Worm (Caenorhabditis elegans): Measurements from ENCODE around the gene gon-1.

The gon-1 gene

DNA sequence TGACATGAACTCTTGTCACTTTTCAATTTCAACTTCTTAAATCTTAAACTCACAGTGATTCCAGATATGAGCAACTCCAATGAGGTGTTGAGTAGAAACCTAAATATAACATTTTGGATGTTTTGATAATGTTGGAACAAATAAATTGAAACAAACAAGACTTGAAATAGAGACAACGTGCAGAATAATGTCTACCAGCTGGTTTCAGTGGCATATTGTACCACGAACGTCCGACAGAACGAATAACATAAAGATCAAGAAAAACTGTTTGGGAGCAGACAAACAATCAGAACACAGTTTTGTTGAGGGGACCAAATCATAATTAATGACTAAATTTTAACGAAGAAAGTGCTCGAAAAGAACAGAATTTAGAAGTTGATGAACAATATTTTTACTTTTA, at the start of gene gon-1:
Gene gon-1, minus strand, starts transcription at position 101 of the 400 bp plus-strand sequence.
- TF ChIP-seq efl-3 (GFP tag; optimal IDR thresholded peaks at IDR 0.05) (no peak), ceh-90 (tag; optimal IDR thresholded peaks at IDR 0.05) (no peak), nhr-19 (GFP tag; conservative IDR thresholded peaks at IDR 0.05) (no peak), lin-35 (GFP tag; optimal IDR thresholded peaks at IDR 0.05) (no peak), snpc-4 (tag; optimal IDR thresholded peaks at IDR 0.05) (no peak), fkh-4 (tag; optimal IDR thresholded peaks at IDR 0.05; ENCODE audit: borderline replicate concordance) (no peak), hlh-17 (GFP tag; optimal IDR thresholded peaks at IDR 0.05; ENCODE audit: borderline replicate concordance) (no peak), nhr-71 (tag; optimal IDR thresholded peaks at IDR 0.05) (no peak), isw-1 (GFP tag; IDR thresholded peaks at IDR 0.05) (no peak), nhr-90 (tag; optimal IDR thresholded peaks at IDR 0.05; ENCODE audit: poor library complexity) (no peak)

DNA sequence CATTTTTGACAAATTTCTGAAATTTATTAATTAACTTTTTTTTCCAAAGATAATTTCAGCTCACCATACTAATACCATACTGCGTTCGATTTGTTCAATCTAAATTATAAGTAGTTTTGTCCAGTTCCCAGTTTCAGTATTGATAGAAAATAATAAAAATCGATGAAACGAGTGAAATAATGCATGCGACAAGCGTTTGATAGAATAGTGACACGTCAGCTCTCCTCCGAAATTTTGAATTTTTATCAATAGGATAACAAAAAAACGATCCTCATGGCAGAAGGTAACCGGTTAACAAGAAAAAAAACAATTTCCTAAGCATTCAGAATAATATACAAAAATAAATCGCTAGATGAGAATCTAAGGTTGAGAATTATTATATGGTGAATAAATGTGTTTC, 48.5 kb upstream of the gon-1 start, which contains the start of gene C47E12.3:
Gene C47E12.3, minus strand, starts transcription at position 101 of the 400 bp plus-strand sequence.
- TF ChIP-seq egl-27 (tag; optimal IDR thresholded peaks at IDR 0.05): no peak

ce11 chrIV:9998487-9999218, 45.4 kb upstream of the gon-1 start, which contains the start of gene pyp-1:
pyp-1 (minus strand) TSS chrIV:9998925.
- TF ChIP-seq nhr-84 (tag; optimal IDR thresholded peaks at IDR 0.05) (no peak), pqm-1 (tag; optimal IDR thresholded peaks at IDR 0.05) (no peak), nhr-237 (tag; optimal IDR thresholded peaks at IDR 0.05) (no peak), dpl-1 (GFP tag; optimal IDR thresholded peaks at IDR 0.05) (peak in 1 of 3 experiments; percentile 41), ets-5 (GFP tag; IDR thresholded peaks at IDR 0.05) (no peak), sup-37 (GFP tag; optimal IDR thresholded peaks at IDR 0.05) (no peak), sptf-1 (tag; optimal IDR thresholded peaks at IDR 0.05) (no peak), elt-2 (tag; optimal IDR thresholded peaks at IDR 0.05) (peak; percentile 20), nhr-47 (tag; optimal IDR thresholded peaks at IDR 0.05) (peak; percentile 22), aly-2 (tag; optimal IDR thresholded peaks at IDR 0.05) (no peak), snpc-4 (tag; optimal IDR thresholded peaks at IDR 0.05) (no peak), ztf-11 (tag; optimal IDR thresholded peaks at IDR 0.05) (no peak), unc-86 (tag; optimal IDR thresholded peaks at IDR 0.05) (no peak), lsy-2 (tag; optimal IDR thresholded peaks at IDR 0.05) (peak; percentile 11 to 72), lin-13 (GFP tag; optimal IDR thresholded peaks at IDR 0.05) (no peak), tbx-2 (tag; optimal IDR thresholded peaks at IDR 0.05) (no peak), fkh-4 (tag; optimal IDR thresholded peaks at IDR 0.05; ENCODE audit: borderline replicate concordance) (no peak), vab-15 (tag; optimal IDR thresholded peaks at IDR 0.05) (no peak), mdl-1 (tag; optimal IDR thresholded peaks at IDR 0.05) (peak in 1 of 2 experiments; percentile 28), Y116A8C.19 (tag; optimal IDR thresholded peaks at IDR 0.05; ENCODE audit: borderline replicate concordance) (no peak), tlp-1 (tag; optimal IDR thresholded peaks at IDR 0.05) (no peak), mab-9 (GFP tag; IDR thresholded peaks at IDR 0.05) (no peak), efl-1 (optimal IDR thresholded peaks at IDR 0.05) (no peak), efl-1 (GFP tag; optimal IDR thresholded peaks at IDR 0.05 in 1 of 2) (peak in 1 of 2 experiments; percentile 28), ceh-8 (GFP tag; optimal IDR thresholded peaks at IDR 0.05) (no peak), blmp-1 (tag; optimal IDR thresholded peaks at IDR 0.05) (peak; percentile 25), hlh-17 (GFP tag; optimal IDR thresholded peaks at IDR 0.05; ENCODE audit: borderline replicate concordance) (no peak), ces-1 (GFP tag; optimal IDR thresholded peaks at IDR 0.05) (no peak), lin-14 (GFP tag; optimal IDR thresholded peaks at IDR 0.05) (no peak), skn-1 (tag; optimal IDR thresholded peaks at IDR 0.05) (no peak), unc-62 (GFP tag; optimal IDR thresholded peaks at IDR 0.05) (no peak), unc-130 (tag; optimal IDR thresholded peaks at IDR 0.05) (no peak), ceh-88 (GFP tag; IDR thresholded peaks at IDR 0.05) (no peak), ceh-63 (GFP tag; optimal IDR thresholded peaks at IDR 0.05) (no peak), F16B12.6 (tag; optimal IDR thresholded peaks at IDR 0.05) (peak; percentile 78), lin-35 (GFP tag; optimal IDR thresholded peaks at IDR 0.05) (peak; percentile 10 to 14), nhr-76 (tag; optimal IDR thresholded peaks at IDR 0.05) (no peak), nhr-12 (tag; optimal IDR thresholded peaks at IDR 0.05) (no peak), nhr-19 (GFP tag; conservative IDR thresholded peaks at IDR 0.05) (peak; percentile 88), mep-1 (tag; optimal IDR thresholded peaks at IDR 0.05) (peak; percentile 46), swsn-7 (tag; optimal IDR thresholded peaks at IDR 0.05) (no peak), ama-1 (optimal IDR thresholded peaks at IDR 0.05) (no peak)

All from whole organism, L1 larva.